Fruit fly (Drosophila melanogaster): ENCODE measurements around the gene CG14115.

CG14115 gene

DNA sequence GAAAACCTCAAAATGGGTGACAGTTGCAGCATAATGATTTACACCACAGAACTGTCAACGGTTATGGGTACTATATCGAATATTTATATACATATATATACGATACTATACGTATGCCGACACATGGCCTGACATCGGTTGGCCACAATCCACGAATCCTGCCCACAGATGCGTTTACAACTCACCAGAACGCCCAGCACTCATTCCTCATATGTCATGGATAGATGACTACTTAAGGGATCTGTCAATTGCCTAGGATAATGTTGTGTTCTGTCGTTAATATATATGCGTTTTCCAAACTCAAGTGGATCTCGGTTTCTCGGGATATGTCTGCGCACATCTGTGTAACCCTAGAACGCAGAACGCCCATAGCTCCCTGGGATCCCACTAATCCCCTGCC lies 2.8 kb downstream of the CG14115 start:
- TF ChIP-seq Sox102F (GFP tag; optimal IDR thresholded peaks at IDR 0.05) (no peak), CG7368 (GFP tag; optimal IDR thresholded peaks at IDR 0.05) (no peak), Blimp-1 (GFP tag; optimal IDR thresholded peaks at IDR 0.05) (no peak), CG8319 (GFP tag; optimal IDR thresholded peaks at IDR 0.05) (no peak), CG11762 (GFP tag; optimal IDR thresholded peaks at IDR 0.05; ENCODE audit: insufficient read depth) (no peak), CG1621 (tag; optimal IDR thresholded peaks at IDR 0.05) (no peak), CG10669 (GFP tag; optimal IDR thresholded peaks at IDR 0.05) (no peak), Hr38 (GFP tag; optimal IDR thresholded peaks at IDR 0.05) (no peak), CG15336 (GFP tag; IDR thresholded peaks at IDR 0.05) (no peak), spab (GFP tag; optimal IDR thresholded peaks at IDR 0.05) (no peak)

DNA sequence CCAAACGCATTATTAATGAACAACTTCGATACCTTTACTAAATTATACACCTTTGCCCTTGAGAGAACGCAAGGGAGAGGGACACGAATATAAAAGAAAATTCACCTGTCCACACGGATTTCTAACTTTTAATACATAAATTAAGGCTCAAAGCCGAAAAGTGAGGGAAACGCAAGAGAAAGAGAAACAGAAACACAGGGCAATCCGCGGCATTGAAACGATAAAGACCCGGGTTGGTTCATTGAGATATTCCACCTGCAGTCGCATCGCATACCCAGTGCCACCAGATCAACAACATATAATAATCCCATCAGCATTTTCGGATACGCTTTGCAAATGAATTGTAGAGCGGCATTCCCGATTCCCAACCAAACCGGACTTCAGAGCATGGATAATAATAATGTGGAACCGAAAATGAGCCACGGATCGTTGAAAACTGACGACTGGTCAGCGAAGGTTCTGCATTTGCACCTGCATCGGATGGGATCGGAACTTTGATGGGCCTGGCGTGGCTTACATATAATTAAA lies 10.5 kb downstream of the CG14115 start:
- TF ChIP-seq Sox102F (GFP tag; optimal IDR thresholded peaks at IDR 0.05) = no peak
- TF ChIP-seq Eip78C (GFP tag) = peak; percentile 31

DNA sequence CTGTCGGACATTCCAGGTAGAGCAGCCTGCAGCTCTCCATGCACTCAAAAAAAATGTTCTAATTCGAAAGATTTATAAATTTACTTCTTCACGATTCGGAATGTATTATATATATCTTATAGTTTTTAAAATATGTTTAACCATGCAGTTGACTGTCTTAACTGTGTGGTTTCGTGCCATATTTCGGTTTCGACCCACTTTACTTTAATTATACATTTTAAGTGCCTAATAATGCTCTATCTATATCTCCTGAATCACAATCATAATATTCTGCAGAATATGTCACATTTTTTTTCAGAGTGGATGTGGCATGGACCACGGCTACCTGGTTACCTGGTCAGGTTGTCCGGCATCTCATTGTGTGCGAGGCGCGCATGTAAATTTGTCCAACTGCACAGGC lies 11.6 kb downstream of the CG14115 start:
- TF ChIP-seq spab (GFP tag; optimal IDR thresholded peaks at IDR 0.05) (peak; percentile 37), fkh (GFP tag; optimal IDR thresholded peaks at IDR 0.05) (no peak), Gug (GFP tag; IDR thresholded peaks at IDR 0.05) (no peak), CG10669 (GFP tag; optimal IDR thresholded peaks at IDR 0.05) (peak; percentile 32), CG34406 (GFP tag; optimal IDR thresholded peaks at IDR 0.05) (peak; percentile 3), Met (GFP tag; optimal IDR thresholded peaks at IDR 0.05) (peak; percentile 27), lz (GFP tag; optimal IDR thresholded peaks at IDR 0.05) (peak; percentile 22), CG6854 (GFP tag; optimal IDR thresholded peaks at IDR 0.05) (no peak), ss (GFP tag; optimal IDR thresholded peaks at IDR 0.05) (peak; percentile 36 to 41), dsx (GFP tag; optimal IDR thresholded peaks at IDR 0.05; ENCODE audit: poor library complexity, severe bottlenecking) (peak; percentile 35), Eip78C (GFP tag) (peak; percentile 86), Sox14 (GFP tag; optimal IDR thresholded peaks at IDR 0.05) (no peak), achi (GFP tag; optimal IDR thresholded peaks at IDR 0.05) (peak; percentile 39), CG7368 (GFP tag; optimal IDR thresholded peaks at IDR 0.05) (no peak), CG8319 (GFP tag; optimal IDR thresholded peaks at IDR 0.05) (no peak), pdm3 (GFP tag; optimal IDR thresholded peaks at IDR 0.05) (no peak), CG6792 (GFP tag; optimal IDR thresholded peaks at IDR 0.05) (peak; percentile 11), Eip93F (GFP tag; optimal IDR thresholded peaks at IDR 0.05) (no peak), CG6163 (GFP tag; IDR thresholded peaks at IDR 0.05) (no peak), CG8632 (GFP tag; optimal IDR thresholded peaks at IDR 0.05) (peak; percentile 16), Smox (GFP tag; optimal IDR thresholded peaks at IDR 0.05) (peak; percentile 28), CG3032 (tag; optimal IDR thresholded peaks at IDR 0.05) (peak; percentile 35), Lpt (GFP tag; optimal IDR thresholded peaks at IDR 0.05) (peak; percentile 16), Sox102F (GFP tag; optimal IDR thresholded peaks at IDR 0.05) (peak; percentile 3), CG3919 (GFP tag; optimal IDR thresholded peaks at IDR 0.05) (peak; percentile 27), CG11762 (GFP tag; optimal IDR thresholded peaks at IDR 0.05; ENCODE audit: insufficient read depth) (no peak), Hr39 (GFP tag; optimal IDR thresholded peaks at IDR 0.05) (no peak), Hr4 (GFP tag; optimal IDR thresholded peaks at IDR 0.05) (no peak), CG4318 (GFP tag; optimal IDR thresholded peaks at IDR 0.05) (no peak), eg (GFP tag; IDR thresholded peaks at IDR 0.05) (no peak), CG6808 (GFP tag; optimal IDR thresholded peaks at IDR 0.05) (peak; percentile 55), esn (GFP tag; optimal IDR thresholded peaks at IDR 0.05) (peak; percentile 38), CG11294 (GFP tag; IDR thresholded peaks at IDR 0.05) (no peak), acj6 (GFP tag; optimal IDR thresholded peaks at IDR 0.05) (peak; percentile 30), Eip75B (GFP tag; optimal IDR thresholded peaks at IDR 0.05) (peak; percentile 29), CG15336 (GFP tag; IDR thresholded peaks at IDR 0.05) (0 out of 2 replicates have a peak, but pooled peaks have one; percentile 34), vri (GFP tag; optimal IDR thresholded peaks at IDR 0.05) (peak; percentile 15), CG10631 (GFP tag; optimal IDR thresholded peaks at IDR 0.05) (peak; percentile 42), CG8119 (GFP tag; IDR thresholded peaks at IDR 0.05) (peak; percentile 47; the same call in 2 of the 3 replicates), CG1621 (tag; optimal IDR thresholded peaks at IDR 0.05) (peak; percentile 7), CG11902 (GFP tag; optimal IDR thresholded peaks at IDR 0.05) (no peak), CG32006 (GFP tag; optimal IDR thresholded peaks at IDR 0.05) (peak; percentile 66), OdsH (GFP tag; optimal IDR thresholded peaks at IDR 0.05) (no peak), dac (GFP tag; optimal IDR thresholded peaks at IDR 0.05) (no peak)
